Fruit fly (Drosophila melanogaster) whole organism, wandering third instar larva: Measurements from ENCODE around the gene PpV.

Experiments used
- Abd-B ChIP-seq: fragments of >200 bp; optimal IDR thresholded peaks from 2 replicates; lab custom pipeline; 2017; ENCODE audit warnings: missing biosample characterization, missing genetic modification characterization
- CG32264 ChIP-seq: fragments of 200-800 bp; sonication (Bioruptor generic); optimal IDR thresholded peaks from 2 replicates; lab custom pipeline; 2016; ENCODE audit warnings: missing biosample characterization, missing genetic modification characterization
- CG9705 ChIP-seq: fragments of 200-800 bp; sonication (Bioruptor generic); optimal IDR thresholded peaks from 2 replicates; lab custom pipeline; 2018; ENCODE audit warnings: missing biosample characterization, mild to moderate bottlenecking, missing genetic modification characterization
- CrebA ChIP-seq: fragments of 200-800 bp; sonication (Bioruptor generic); optimal IDR thresholded peaks from 2 replicates; lab custom pipeline; 2016; ENCODE audit warnings: missing biosample characterization, mild to moderate bottlenecking, missing genetic modification characterization, borderline replicate concordance
- Dfd ChIP-seq: fragments of >200 bp; optimal IDR thresholded peaks from 2 replicates; lab custom pipeline; 2017; ENCODE audit warnings: missing biosample characterization, missing genetic modification characterization
- Dif ChIP-seq: fragments of 200-275, 200-300 bp; sonication (Bioruptor generic); optimal IDR thresholded peaks from 2 replicates; lab custom pipeline; 2018; ENCODE audit warnings: missing biosample characterization, missing genetic modification characterization; ENCODE audit not compliant: partially characterized antibody
- GATAd ChIP-seq: sonication (Bioruptor generic); optimal IDR thresholded peaks from 2 replicates; lab custom pipeline; 2016; ENCODE audit warnings: missing biosample characterization, missing genetic modification characterization
- HLH106 ChIP-seq: fragments of 200-800 bp; optimal IDR thresholded peaks from 3 replicates; lab custom pipeline; 2019; ENCODE audit warnings: missing biosample characterization, mild to moderate bottlenecking, missing genetic modification characterization, moderate library complexity
- Hnf4 ChIP-seq: fragments of 200-800 bp; sonication (Bioruptor generic); optimal IDR thresholded peaks from 2 replicates; lab custom pipeline; 2016; ENCODE audit warnings: missing biosample characterization, mild to moderate bottlenecking, missing genetic modification characterization
- Hr78 ChIP-seq: fragments of >200 bp; optimal IDR thresholded peaks from 2 replicates; lab custom pipeline; 2017; ENCODE audit warnings: missing biosample characterization, missing genetic modification characterization
- Hr83 ChIP-seq: fragments of 200-300 bp; sonication (Bioruptor generic); optimal IDR thresholded peaks from 2 replicates; lab custom pipeline; 2016; ENCODE audit warnings: missing biosample characterization, mild to moderate bottlenecking, missing genetic modification characterization, moderate library complexity; ENCODE audit not compliant: poor library complexity, severe bottlenecking
- Jra ChIP-seq: sonication (Bioruptor generic); optimal IDR thresholded peaks from 2 replicates; lab custom pipeline; 2016; ENCODE audit warnings: missing biosample characterization, missing genetic modification characterization
- Mio ChIP-seq: sonication (Bioruptor generic); optimal IDR thresholded peaks from 2 replicates; lab custom pipeline; 2016; ENCODE audit warnings: missing biosample characterization, missing genetic modification characterization
- Myc ChIP-seq: fragments of >200 bp; optimal IDR thresholded peaks from 2 replicates; lab custom pipeline; 2017
- N ChIP-seq: fragments of >200 bp; optimal IDR thresholded peaks from 2 replicates; lab custom pipeline; 2018; ENCODE audit warnings: missing biosample characterization, missing external identifiers, missing genetic modification characterization
- OdsH ChIP-seq: fragments of 200-800 bp; sonication (Bioruptor generic); optimal IDR thresholded peaks from 2 replicates; lab custom pipeline; 2016; ENCODE audit warnings: missing biosample characterization, mild to moderate bottlenecking, missing genetic modification characterization
- Rel ChIP-seq, 2 experiments: fragments of 200-800 bp; sonication (Bioruptor generic) in 1 of 2; optimal IDR thresholded peaks; 2 replicates in 1 of 2; 3 replicates in 1 of 2; lab custom pipeline; 2016 to 2019; ENCODE audit warnings: mild to moderate bottlenecking in 2 of 2, missing biosample characterization in 2 of 2, missing genetic modification characterization in 2 of 2, moderate library complexity in 1 of 2
- Sp1 ChIP-seq: fragments of 200-800 bp; sonication (Bioruptor generic); optimal IDR thresholded peaks from 3 replicates; lab custom pipeline; 2019; ENCODE audit warnings: missing biosample characterization, mild to moderate bottlenecking, missing genetic modification characterization, moderate library complexity
- Vsx2 ChIP-seq: fragments of 200-300, 225-300 bp; sonication (Bioruptor generic); optimal IDR thresholded peaks from 2 replicates; lab custom pipeline; 2018; ENCODE audit warnings: missing biosample characterization, missing genetic modification characterization; ENCODE audit not compliant: partially characterized antibody
- br ChIP-seq: fragments of 200-800 bp; sonication (Bioruptor generic); optimal IDR thresholded peaks from 2 replicates; lab custom pipeline; 2016; ENCODE audit warnings: missing biosample characterization, missing genetic modification characterization
- brk ChIP-seq: fragments of 200-800 bp; sonication (Bioruptor generic); optimal IDR thresholded peaks from 2 replicates; lab custom pipeline; 2016; ENCODE audit warnings: missing biosample characterization, mild to moderate bottlenecking, missing genetic modification characterization
- dl ChIP-seq, 2 experiments: fragments of 175-275, 200-275 bp in 1 of 2; fragments of 200-275 bp in 1 of 2; sonication (Bioruptor generic); optimal IDR thresholded peaks; lab custom pipeline; 2018; ENCODE audit warnings: mild to moderate bottlenecking in 2 of 2, missing biosample characterization in 2 of 2, missing genetic modification characterization in 2 of 2, moderate library complexity in 2 of 2; ENCODE audit not compliant: partially characterized antibody in 2 of 2, insufficient read depth in 1 of 2
- dmrt93B ChIP-seq: fragments of 200-800 bp; sonication (Bioruptor generic); optimal IDR thresholded peaks from 2 replicates; lab custom pipeline; 2018; ENCODE audit warnings: missing biosample characterization, mild to moderate bottlenecking, missing genetic modification characterization
- dsf ChIP-seq: sonication (Bioruptor generic); optimal IDR thresholded peaks from 2 replicates; lab custom pipeline; 2016; ENCODE audit warnings: missing biosample characterization, missing genetic modification characterization, borderline replicate concordance
- ey ChIP-seq: fragments of 200-800 bp; sonication (Bioruptor generic); optimal IDR thresholded peaks from 2 replicates; lab custom pipeline; 2016; ENCODE audit warnings: missing biosample characterization, missing genetic modification characterization
- foxo ChIP-seq, 2 experiments: fragments of 200-800 bp; sonication (Bioruptor generic); optimal IDR thresholded peaks; 2 replicates in 1 of 2; 3 replicates in 1 of 2; lab custom pipeline; 2016 to 2017; ENCODE audit warnings: missing biosample characterization in 2 of 2, missing genetic modification characterization in 2 of 2
- fru ChIP-seq: fragments of 200-800 bp; sonication (Bioruptor generic); optimal IDR thresholded peaks from 3 replicates; lab custom pipeline; 2016; ENCODE audit warnings: missing biosample characterization, mild to moderate bottlenecking, missing genetic modification characterization
- h ChIP-seq: fragments of 200-800 bp; sonication (Bioruptor generic); optimal IDR thresholded peaks from 3 replicates; lab custom pipeline; 2016; ENCODE audit warnings: missing biosample characterization, mild to moderate bottlenecking, missing genetic modification characterization
- jim ChIP-seq: fragments of 175-275, 200-325 bp; sonication (Bioruptor generic); optimal IDR thresholded peaks from 2 replicates; lab custom pipeline; 2016; ENCODE audit warnings: missing biosample characterization, mild to moderate bottlenecking, missing genetic modification characterization
- lola ChIP-seq: fragments of >200 bp; optimal IDR thresholded peaks from 2 replicates; lab custom pipeline; 2017; ENCODE audit warnings: missing biosample characterization, missing genetic modification characterization
- pan ChIP-seq: fragments of >200 bp; optimal IDR thresholded peaks from 2 replicates; lab custom pipeline; 2017
- psq ChIP-seq: fragments of 200-800 bp; sonication (Bioruptor generic); optimal IDR thresholded peaks from 3 replicates; lab custom pipeline; 2017; ENCODE audit warnings: missing biosample characterization, mild to moderate bottlenecking, missing genetic modification characterization, moderate library complexity
- rgr ChIP-seq: fragments of 200-800 bp; sonication (Bioruptor generic); optimal IDR thresholded peaks from 3 replicates; lab custom pipeline; 2016; ENCODE audit warnings: missing biosample characterization, mild to moderate bottlenecking, missing genetic modification characterization
- sage ChIP-seq: fragments of 200-800 bp; sonication (Bioruptor generic); optimal IDR thresholded peaks from 2 replicates; lab custom pipeline; 2016; ENCODE audit warnings: missing biosample characterization, mild to moderate bottlenecking, missing genetic modification characterization
- sv ChIP-seq: fragments of 200-800 bp; sonication (Bioruptor generic); optimal IDR thresholded peaks from 3 replicates; lab custom pipeline; 2016; ENCODE audit warnings: missing biosample characterization, missing genetic modification characterization
- tai ChIP-seq: sonication (Bioruptor generic); optimal IDR thresholded peaks from 2 replicates; lab custom pipeline; 2016; ENCODE audit warnings: missing biosample characterization, missing genetic modification characterization
- usp ChIP-seq: fragments of >200 bp; optimal IDR thresholded peaks from 2 replicates; lab custom pipeline; 2017; ENCODE audit warnings: missing biosample characterization, missing genetic modification characterization
- woc ChIP-seq: sonication (Bioruptor generic); optimal IDR thresholded peaks from 2 replicates; lab custom pipeline; 2016; ENCODE audit warnings: missing biosample characterization, mild to moderate bottlenecking, missing genetic modification characterization

Gene PpV

DNA sequence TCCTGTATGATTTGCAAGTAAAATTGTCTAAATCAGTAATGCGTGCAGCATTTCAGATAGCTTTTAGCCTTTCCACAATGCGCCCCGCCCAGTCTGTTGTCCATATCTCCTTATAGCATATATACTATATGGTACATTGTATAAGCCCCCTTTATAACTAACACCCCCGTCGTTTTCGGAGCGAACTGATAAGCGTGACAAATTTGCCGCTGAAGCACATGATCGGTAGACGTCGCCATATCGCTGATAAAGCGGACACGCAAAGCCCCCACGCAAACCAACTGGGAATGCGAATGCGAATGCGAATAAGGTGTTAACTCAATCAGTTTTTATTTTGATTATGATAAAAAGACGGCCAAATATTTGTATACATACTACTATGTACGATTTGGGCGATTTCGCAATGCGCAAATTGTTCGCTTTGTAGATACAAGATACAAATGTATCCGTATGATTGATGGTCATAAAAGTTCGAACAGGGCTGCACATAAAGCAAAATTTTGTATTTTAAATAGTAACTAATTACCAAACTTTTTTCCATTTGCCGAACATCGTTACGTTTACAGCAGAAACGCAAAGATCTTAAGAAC is 17.5 kb downstream of the PpV start:
- TF ChIP-seq Rel (GFP tag; optimal IDR thresholded peaks at IDR 0.05; lab: Kevin White, UChicago) (no peak), Rel (tag; optimal IDR thresholded peaks at IDR 0.05; lab: Kevin White, UChicago) (peak; percentile 44), h (GFP tag; lab: Kevin White, UChicago) (no peak)

dm6 chrX:6354163-6354562 is 18.6 kb downstream of the PpV start:
- no peak for TF ChIP-seq CrebA
- no peak for TF ChIP-seq fru (GFP tag; lab: Kevin White, UChicago)
- no peak for TF ChIP-seq rgr (GFP tag; lab: Kevin White, UChicago)
- no peak for TF ChIP-seq h (GFP tag; lab: Kevin White, UChicago)
- TF ChIP-seq pan: no peak
- no peak for TF ChIP-seq jim (GFP tag; lab: Kevin White, UChicago)
- TF ChIP-seq dl (GFP tag; optimal IDR thresholded peaks at IDR 0.05; lab: Kevin White, UChicago; ENCODE audit: insufficient read depth in 1 of 2, partially characterized antibody in 2 of 2): no peak
- no peak for TF ChIP-seq sv (GFP tag; lab: Kevin White, UChicago)
- no peak for TF ChIP-seq CG32264
- no peak for TF ChIP-seq CG9705
- no peak for TF ChIP-seq Jra (GFP tag; lab: Kevin White, UChicago)
- no peak for TF ChIP-seq Hnf4
- no peak for TF ChIP-seq foxo (GFP tag; optimal IDR thresholded peaks at IDR 0.05; lab: Kevin White, UChicago)
- no peak for TF ChIP-seq Myc (lab: Kevin White, UChicago)

DNA sequence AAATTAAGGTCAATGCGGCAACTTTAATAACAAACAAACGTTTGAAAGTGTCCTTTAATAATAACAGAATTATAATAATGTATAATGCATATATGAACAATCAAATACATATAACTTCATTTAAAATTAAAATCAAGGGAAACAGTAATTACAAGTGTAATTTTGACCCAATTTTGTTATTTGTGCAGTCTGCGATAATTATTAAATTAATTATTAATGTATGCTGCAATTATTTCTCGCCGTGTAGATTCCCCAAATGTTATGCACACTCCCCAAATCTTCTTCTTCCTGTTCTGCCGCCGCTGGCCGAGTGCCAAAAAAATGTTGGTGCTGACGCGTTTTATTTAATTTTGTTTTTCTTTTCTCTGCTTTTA is 19.1 kb downstream of the PpV start:
- TF ChIP-seq Mio (GFP tag; lab: Kevin White, UChicago) (no peak), h (GFP tag; lab: Kevin White, UChicago) (peak; percentile 67), Rel (GFP tag; optimal IDR thresholded peaks at IDR 0.05; lab: Kevin White, UChicago) (no peak), Rel (tag; optimal IDR thresholded peaks at IDR 0.05; lab: Kevin White, UChicago) (peak; percentile 31), Dfd (GFP tag; lab: Kevin White, UChicago) (peak; percentile 79), Sp1 (GFP tag; lab: Kevin White, UChicago) (peak; percentile 83), Hr83 (GFP tag; lab: Kevin White, UChicago) (no peak), sage (GFP tag; lab: Kevin White, UChicago) (peak; percentile 30), woc (peak; percentile 7), Dif (GFP tag; lab: Kevin White, UChicago) (no peak), Myc (lab: Kevin White, UChicago) (no peak), ey (GFP tag; lab: Kevin White, UChicago) (peak; percentile 36), rgr (GFP tag; lab: Kevin White, UChicago) (peak; percentile 77), CrebA (no peak), CG32264 (no peak), brk (GFP tag; lab: Kevin White, UChicago) (peak; percentile 62), Hnf4 (peak; percentile 40), sv (GFP tag; lab: Kevin White, UChicago) (peak; percentile 66), psq (GFP tag; lab: Kevin White, UChicago) (peak; percentile 70), HLH106 (tag; lab: Kevin White, UChicago) (peak; percentile 83), N (GFP tag; lab: Kevin White, UChicago) (no peak), GATAd (no peak), lola (GFP tag; lab: Kevin White, UChicago) (no peak), Vsx2 (GFP tag; lab: Kevin White, UChicago) (no peak), Abd-B (no peak), dsf (no peak), OdsH (peak; percentile 75), Hr78 (GFP tag; lab: Kevin White, UChicago) (no peak), dmrt93B (GFP tag; lab: Kevin White, UChicago) (peak; percentile 70), usp (no peak), foxo (GFP tag; optimal IDR thresholded peaks at IDR 0.05; lab: Kevin White, UChicago) (peak in 1 of 2 experiments; percentile 84), jim (GFP tag; lab: Kevin White, UChicago) (no peak), fru (GFP tag; lab: Kevin White, UChicago) (peak; percentile 52), br (GFP tag; lab: Kevin White, UChicago) (peak; percentile 35), dl (GFP tag; optimal IDR thresholded peaks at IDR 0.05; lab: Kevin White, UChicago; ENCODE audit: insufficient read depth in 1 of 2, partially characterized antibody in 2 of 2) (no peak), CG9705 (peak; percentile 45), pan (no peak), Jra (GFP tag; lab: Kevin White, UChicago) (no peak), tai (GFP tag; lab: Kevin White, UChicago) (peak; percentile 30)
